Fruit fly (Drosophila melanogaster): ENCODE measurements around the gene CG17078.

The CG17078 gene

DNA sequence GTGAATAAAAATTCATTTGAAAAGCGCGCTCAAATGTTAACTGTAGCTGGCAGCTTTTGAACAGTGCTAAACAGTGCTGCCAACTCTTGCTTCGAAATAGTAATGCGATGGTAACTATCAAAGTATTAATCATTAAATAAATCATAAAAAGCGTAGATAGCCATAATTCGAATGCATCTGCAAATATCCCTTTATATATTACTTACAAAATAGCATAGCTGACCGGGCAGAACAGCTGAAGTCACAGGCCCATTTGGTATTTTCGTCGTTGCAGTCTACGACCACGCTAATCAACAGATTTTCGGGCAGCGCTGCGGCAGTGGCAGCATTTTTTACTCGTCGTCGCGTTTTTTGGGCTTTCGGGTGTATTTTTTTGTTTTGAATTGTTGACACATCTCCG lies 27.6 kb upstream of the CG17078 start, which contains the start of gene Plc21C (continued):
- TF ChIP-seq crol (GFP tag; IDR thresholded peaks at IDR 0.05) (no peak), br (optimal IDR thresholded peaks at IDR 0.05) (no peak), PHDP (tag; optimal IDR thresholded peaks at IDR 0.05) (peak; percentile 59), CG9609 (GFP tag; optimal IDR thresholded peaks at IDR 0.05) (peak; percentile 28), Vsx1 (GFP tag; optimal IDR thresholded peaks at IDR 0.05) (no peak), CG7928 (GFP tag; optimal IDR thresholded peaks at IDR 0.05) (peak; percentile 42), CG13296 (GFP tag; optimal IDR thresholded peaks at IDR 0.05) (no peak), CG12942 (GFP tag; optimal IDR thresholded peaks at IDR 0.05) (peak; percentile 13), CG3065 (GFP tag; optimal IDR thresholded peaks at IDR 0.05) (no peak), CG6765 (GFP tag; optimal IDR thresholded peaks at IDR 0.05) (no peak), HHEX (GFP tag; optimal IDR thresholded peaks at IDR 0.05) (no peak), Ets97D (GFP tag; optimal IDR thresholded peaks at IDR 0.05) (peak; percentile 84), lilli (GFP tag; optimal IDR thresholded peaks at IDR 0.05) (peak; percentile 71), vnd (GFP tag; IDR thresholded peaks at IDR 0.05; ENCODE audit: partially characterized antibody) (no peak), CG15479 (GFP tag; optimal IDR thresholded peaks at IDR 0.05) (no peak), CG17385 (GFP tag; optimal IDR thresholded peaks at IDR 0.05) (no peak), sim (GFP tag; IDR thresholded peaks at IDR 0.05) (no peak), D19B (GFP tag; optimal IDR thresholded peaks at IDR 0.05) (no peak), sug (tag; optimal IDR thresholded peaks at IDR 0.05) (peak; percentile 71), otp (GFP tag; IDR thresholded peaks at IDR 0.05) (no peak), ems (GFP tag; optimal IDR thresholded peaks at IDR 0.05) (peak; percentile 53), Myb (GFP tag; optimal IDR thresholded peaks at IDR 0.05) (peak; percentile 71), gcm (GFP tag; optimal IDR thresholded peaks at IDR 0.05) (peak; percentile 25), org-1 (GFP tag; optimal IDR thresholded peaks at IDR 0.05) (no peak), Optix (GFP tag; IDR thresholded peaks at IDR 0.05) (no peak), hkb (optimal IDR thresholded peaks at IDR 0.05) (no peak), hkb (GFP tag; IDR thresholded peaks at IDR 0.05) (0 out of 2 replicates have a peak, but pooled peaks have one; percentile 19), Sox102F (GFP tag; optimal IDR thresholded peaks at IDR 0.05) (no peak), zfh2 (GFP tag; optimal IDR thresholded peaks at IDR 0.05) (peak; percentile 33), CG7357 (GFP tag; IDR thresholded peaks at IDR 0.05) (no peak), CG11398 (GFP tag; optimal IDR thresholded peaks at IDR 0.05) (peak; percentile 25), CG15011 (GFP tag; optimal IDR thresholded peaks at IDR 0.05) (no peak), dm (GFP tag; optimal IDR thresholded peaks at IDR 0.05) (peak; percentile 62), unc-4 (GFP tag; IDR thresholded peaks at IDR 0.05; ENCODE audit: partially characterized antibody) (peak; percentile 59; the same call in 1 of the 2 replicates), CG7745 (tag; optimal IDR thresholded peaks at IDR 0.05) (no peak), ham (GFP tag; IDR thresholded peaks at IDR 0.05) (no peak), CG18262 (tag; optimal IDR thresholded peaks at IDR 0.05) (peak; percentile 42), CG11560 (tag; IDR thresholded peaks at IDR 0.05) (peak; percentile 33; the same call in 1 of the 3 replicates), CG12236 (GFP tag; optimal IDR thresholded peaks at IDR 0.05) (no peak), CTCF (GFP tag; optimal IDR thresholded peaks at IDR 0.05) (peak; percentile 52), sisA (GFP tag; IDR thresholded peaks at IDR 0.05) (peak; percentile 66), CG7556 (GFP tag; optimal IDR thresholded peaks at IDR 0.05) (peak; percentile 43), Adf1 (GFP tag; IDR thresholded peaks at IDR 0.05) (peak; percentile 92), CG3281 (GFP tag; optimal IDR thresholded peaks at IDR 0.05) (peak; percentile 11), NC2α (GFP tag; optimal IDR thresholded peaks at IDR 0.05) (no peak), al (GFP tag; IDR thresholded peaks at IDR 0.05) (peak; percentile 16; the same call in 1 of the 2 replicates), CG14710 (tag; optimal IDR thresholded peaks at IDR 0.05) (peak; percentile 82), CG7839 (tag; optimal IDR thresholded peaks at IDR 0.05) (peak; percentile 41), H15 (GFP tag; IDR thresholded peaks at IDR 0.05) (no peak), CG15073 (GFP tag; optimal IDR thresholded peaks at IDR 0.05) (no peak), NFAT (GFP tag; IDR thresholded peaks at IDR 0.05) (0 out of 2 replicates have a peak, but pooled peaks have one; percentile 29), CG5953 (GFP tag; IDR thresholded peaks at IDR 0.05) (no peak), tio (GFP tag; optimal IDR thresholded peaks at IDR 0.05) (no peak)
